Fruit fly (Drosophila melanogaster): ENCODE measurements around the gene CG44098.

Gene CG44098

dm6 chr3R:4739492-4740431, 33.2 kb downstream of the CG44098 start (continued):
- TF ChIP-seq Sry-δ (GFP tag; optimal IDR thresholded peaks at IDR 0.05) (peak; percentile 45), grn (GFP tag; optimal IDR thresholded peaks at IDR 0.05) (peak; percentile 41), HHEX (GFP tag; optimal IDR thresholded peaks at IDR 0.05) (peak; percentile 83), dmrt11E (tag; optimal IDR thresholded peaks at IDR 0.05) (peak; percentile 80), CG5180 (GFP tag; optimal IDR thresholded peaks at IDR 0.05) (peak; percentile 63), Hr3 (GFP tag; optimal IDR thresholded peaks at IDR 0.05) (peak; percentile 90), gsb-n (tag; optimal IDR thresholded peaks at IDR 0.05) (peak; percentile 70), stwl (tag; optimal IDR thresholded peaks at IDR 0.05) (no peak), nom (GFP tag; optimal IDR thresholded peaks at IDR 0.05) (peak; percentile 43), cwo (GFP tag; optimal IDR thresholded peaks at IDR 0.05) (peak; percentile 76), Dad (GFP tag; optimal IDR thresholded peaks at IDR 0.05) (peak; percentile 18), CG8281 (tag; optimal IDR thresholded peaks at IDR 0.05) (peak; percentile 59), fd102C (GFP tag; optimal IDR thresholded peaks at IDR 0.05) (no peak), ssp (GFP tag; IDR thresholded peaks at IDR 0.05) (no peak), pan (optimal IDR thresholded peaks at IDR 0.05) (no peak), pan (GFP tag; optimal IDR thresholded peaks at IDR 0.05 in 1 of 2, IDR thresholded peaks at IDR 0.05 in 1 of 2) (no peak), Spps (tag; optimal IDR thresholded peaks at IDR 0.05) (peak; percentile 60), E2f1 (GFP tag; IDR thresholded peaks at IDR 0.05) (no peak), tll (GFP tag; optimal IDR thresholded peaks at IDR 0.05) (no peak), grau (tag; optimal IDR thresholded peaks at IDR 0.05) (peak; percentile 97), CG3995 (GFP tag; optimal IDR thresholded peaks at IDR 0.05) (peak; percentile 54), phol (tag; optimal IDR thresholded peaks at IDR 0.05) (peak; percentile 89), bbx (GFP tag; IDR thresholded peaks at IDR 0.05; ENCODE audit: partially characterized antibody) (no peak), CG6683 (GFP tag; optimal IDR thresholded peaks at IDR 0.05) (peak; percentile 60), CG2116 (GFP tag; optimal IDR thresholded peaks at IDR 0.05) (peak; percentile 47), schlank (tag; optimal IDR thresholded peaks at IDR 0.05) (peak; percentile 3), Camta (GFP tag; optimal IDR thresholded peaks at IDR 0.05) (peak; percentile 87), zf30C (GFP tag; optimal IDR thresholded peaks at IDR 0.05) (no peak), D19A (tag; optimal IDR thresholded peaks at IDR 0.05) (peak; percentile 71), CG4424 (GFP tag; optimal IDR thresholded peaks at IDR 0.05) (peak; percentile 93), C15 (GFP tag; IDR thresholded peaks at IDR 0.05) (no peak), CG4854 (GFP tag; optimal IDR thresholded peaks at IDR 0.05) (peak; percentile 56), Myb (GFP tag; optimal IDR thresholded peaks at IDR 0.05) (peak; percentile 66), CG6689 (GFP tag; IDR thresholded peaks at IDR 0.05) (no peak), Xbp1 (GFP tag; optimal IDR thresholded peaks at IDR 0.05) (peak; percentile 88), Gsc (GFP tag; IDR thresholded peaks at IDR 0.05) (no peak), wek (GFP tag; optimal IDR thresholded peaks at IDR 0.05) (no peak), CG7963 (GFP tag; IDR thresholded peaks at IDR 0.05; ENCODE audit: partially characterized antibody) (no peak), stc (GFP tag; IDR thresholded peaks at IDR 0.05) (no peak), crc (GFP tag; optimal IDR thresholded peaks at IDR 0.05) (peak; percentile 64), insv (GFP tag; optimal IDR thresholded peaks at IDR 0.05) (peak in 1 of 2 experiments; percentile 93), Pdp1 (GFP tag; optimal IDR thresholded peaks at IDR 0.05) (peak; percentile 72 to 91), bowl (GFP tag; IDR thresholded peaks at IDR 0.05) (no peak), zfh1 (GFP tag; IDR thresholded peaks at IDR 0.05) (no peak), ase (GFP tag; IDR thresholded peaks at IDR 0.05) (no peak), GATAe (GFP tag; conservative IDR thresholded peaks at IDR 0.05) (no peak), nmo (GFP tag; optimal IDR thresholded peaks at IDR 0.05) (peak; percentile 91), unpg (GFP tag; optimal IDR thresholded peaks at IDR 0.05) (peak; percentile 66)
